Worm (Caenorhabditis elegans): Measurements from ENCODE around the gene msrp-6.
"Not testable (repeated sequence)": the region's sequence is repeated elsewhere in the genome, so short reads cannot be mapped to it uniquely, and the experiment has no call there.

The msrp-6 gene

ce11 chrII:2644498-2644897 is 25.2 kb downstream of the msrp-6 start, which contains the start of gene F22E5.11:
Gene F22E5.11, minus strand, starts transcription at chrII:2644598.
- TF ChIP-seq flh-1 (GFP tag; optimal IDR thresholded peaks at IDR 0.05) (no peak), tbx-8 (GFP tag; optimal IDR thresholded peaks at IDR 0.05) (no peak), nhr-28 (tag; optimal IDR thresholded peaks at IDR 0.05) (no peak), cnd-1 (tag; optimal IDR thresholded peaks at IDR 0.05) (no peak), elt-1 (tag; optimal IDR thresholded peaks at IDR 0.05; ENCODE audit: borderline replicate concordance, insufficient read depth) (no peak), pha-4 (tag; optimal IDR thresholded peaks at IDR 0.05) (no peak), nhr-237 (tag; optimal IDR thresholded peaks at IDR 0.05) (no peak), drap-1 (GFP tag; optimal IDR thresholded peaks at IDR 0.05) (no peak), bed-3 (GFP tag; optimal IDR thresholded peaks at IDR 0.05) (no peak), mls-2 (tag; optimal IDR thresholded peaks at IDR 0.05) (no peak), ham-2 (GFP tag; optimal IDR thresholded peaks at IDR 0.05) (no peak)

ce11 chrII:2646756-2647155 is 27.5 kb downstream of the msrp-6 start, which contains the start of gene F22E5.12:
Gene F22E5.12, minus strand, starts transcription at chrII:2646856.
- TF ChIP-seq unc-62 (GFP tag; optimal IDR thresholded peaks at IDR 0.05); nhr-28 (tag; optimal IDR thresholded peaks at IDR 0.05); snpc-4 (tag; optimal IDR thresholded peaks at IDR 0.05): not testable (repeated sequence)

ce11 chrII:2649015-2649414 is 29.8 kb downstream of the msrp-6 start:
- TF ChIP-seq snpc-4 (tag; optimal IDR thresholded peaks at IDR 0.05) (no peak), nhr-12 (tag; optimal IDR thresholded peaks at IDR 0.05) (no peak), elt-3 (tag; optimal IDR thresholded peaks at IDR 0.05) (no peak), blmp-1 (tag; optimal IDR thresholded peaks at IDR 0.05) (no peak)

- TF ChIP-seq drap-1 (GFP tag; optimal IDR thresholded peaks at IDR 0.05), result no peak
- TF ChIP-seq sptf-1 (tag; optimal IDR thresholded peaks at IDR 0.05), result no peak
- TF ChIP-seq snpc-4 (tag; optimal IDR thresholded peaks at IDR 0.05), result no peak
- TF ChIP-seq ztf-11 (tag; optimal IDR thresholded peaks at IDR 0.05), result no peak
- TF ChIP-seq ceh-39 (tag; optimal IDR thresholded peaks at IDR 0.05), result no peak
- TF ChIP-seq ceh-43 (GFP tag; optimal IDR thresholded peaks at IDR 0.05), result no peak
- no peak for TF ChIP-seq nhr-237 (tag; optimal IDR thresholded peaks at IDR 0.05)
- no peak for TF ChIP-seq elt-3 (tag; optimal IDR thresholded peaks at IDR 0.05)
- TF ChIP-seq lin-13 (tag; optimal IDR thresholded peaks at IDR 0.05), result no peak
- TF ChIP-seq zip-8 (tag; optimal IDR thresholded peaks at IDR 0.05), result no peak
- TF ChIP-seq ces-1 (GFP tag; optimal IDR thresholded peaks at IDR 0.05), result no peak
- no peak for TF ChIP-seq unc-39 (tag; optimal IDR thresholded peaks at IDR 0.05)
- TF ChIP-seq M03D4.4 (tag; optimal IDR thresholded peaks at IDR 0.05), result no peak
Observed at ce11 chrII:2649539-2649938, 30.3 kb downstream of the msrp-6 start, which contains the start of the genes F22E5.13 and F22E5.6. Gene F22E5.13, minus strand, starts transcription at chrII:2649639. Gene F22E5.6, plus strand, starts transcription at chrII:2649835.

ce11 chrII:2656606-2657005 is 37.4 kb downstream of the msrp-6 start, which contains the start of gene sri-47:
Gene sri-47, plus strand, starts transcription at chrII:2656906.
- TF ChIP-seq lsy-2 (tag; optimal IDR thresholded peaks at IDR 0.05) (no peak), lin-32 (GFP tag; optimal IDR thresholded peaks at IDR 0.05) (no peak)

- TF ChIP-seq tbx-8 (GFP tag; optimal IDR thresholded peaks at IDR 0.05), result no peak
- no peak for TF ChIP-seq lin-32 (GFP tag; optimal IDR thresholded peaks at IDR 0.05)
- TF ChIP-seq nhr-2 (tag; optimal IDR thresholded peaks at IDR 0.05), result no peak
- no peak for TF ChIP-seq zip-8 (tag; optimal IDR thresholded peaks at IDR 0.05)
- no peak for TF ChIP-seq nhr-12 (tag; optimal IDR thresholded peaks at IDR 0.05)
- no peak for TF ChIP-seq ham-2 (GFP tag; optimal IDR thresholded peaks at IDR 0.05)
- no peak for TF ChIP-seq lsy-2 (tag; optimal IDR thresholded peaks at IDR 0.05)
- TF ChIP-seq hlh-1 (tag; optimal IDR thresholded peaks at IDR 0.05), result no peak
- no peak for TF ChIP-seq sem-2 (GFP tag; optimal IDR thresholded peaks at IDR 0.05)
- TF ChIP-seq M03D4.4 (tag; optimal IDR thresholded peaks at IDR 0.05), result no peak
- no peak for TF ChIP-seq unc-62 (GFP tag; optimal IDR thresholded peaks at IDR 0.05)
Observed at ce11 chrII:2659364-2659763, 40.1 kb downstream of the msrp-6 start, which contains the start of gene gcy-21. Gene gcy-21, plus strand, starts transcription at chrII:2659664.

All from whole organism, mixed stage, embryonic.